Worm (Caenorhabditis elegans) whole organism, midembryonic: ENCODE data around the gene dsb-3.

Experiments used
- T22C8.4 ChIP-seq: fragments of 200-800 bp; sonication (Bioruptor generic); IDR thresholded peaks from 2 replicates; pipeline ENCODE4 v1.3.6; 2022; ENCODE audit warnings: missing genetic modification characterization, missing compliant biosample characterization
- cog-1 ChIP-seq: sonication (generic microtip); optimal IDR thresholded peaks from 2 replicates; lab custom pipeline; 2016; ENCODE audit warnings: missing genetic modification characterization, missing compliant biosample characterization
- flt-1 ChIP-seq: fragments of 200-800 bp; sonication (Bioruptor generic); IDR thresholded peaks from 2 replicates; pipeline ENCODE4 v1.3.6; 2022; ENCODE audit warnings: missing genetic modification characterization, missing compliant biosample characterization
- klf-2 ChIP-seq: fragments of 200-800 bp; sonication (Bioruptor generic); conservative IDR thresholded peaks from 2 replicates; pipeline ENCODE4 v1.3.6; 2022; ENCODE audit warnings: missing genetic modification reagents, missing genetic modification characterization, missing compliant biosample characterization
- med-1 ChIP-seq: sonication (generic microtip); optimal IDR thresholded peaks from 2 replicates; lab custom pipeline; 2017; ENCODE audit warnings: missing genetic modification characterization, mild to moderate bottlenecking, missing compliant biosample characterization, antibody characterized with exemption, missing genetic modification reagents; ENCODE audit not compliant: insufficient read depth
- ref-1 ChIP-seq: fragments of 200-800 bp; sonication (Bioruptor generic); conservative IDR thresholded peaks from 2 replicates; pipeline ENCODE4 v1.3.6; 2022; ENCODE audit warnings: missing genetic modification reagents, missing genetic modification characterization, missing compliant biosample characterization
- tab-1 ChIP-seq: fragments of 200-800 bp; sonication (Bioruptor generic); IDR thresholded peaks from 2 replicates; pipeline ENCODE4 v1.3.6; 2022; ENCODE audit warnings: missing genetic modification characterization, missing compliant biosample characterization
- ztf-23 ChIP-seq: fragments of 200-800 bp; sonication (Bioruptor generic); IDR thresholded peaks from 2 replicates; pipeline ENCODE4 v1.3.6; 2022; ENCODE audit warnings: missing genetic modification reagents, missing genetic modification characterization, missing compliant biosample characterization
- ztf-29 ChIP-seq: fragments of 200-800 bp; sonication (Bioruptor generic); IDR thresholded peaks from 2 replicates; pipeline ENCODE4 v1.3.6; 2022; ENCODE audit warnings: missing genetic modification reagents, missing genetic modification characterization, missing compliant biosample characterization

dsb-3 gene

DNA sequence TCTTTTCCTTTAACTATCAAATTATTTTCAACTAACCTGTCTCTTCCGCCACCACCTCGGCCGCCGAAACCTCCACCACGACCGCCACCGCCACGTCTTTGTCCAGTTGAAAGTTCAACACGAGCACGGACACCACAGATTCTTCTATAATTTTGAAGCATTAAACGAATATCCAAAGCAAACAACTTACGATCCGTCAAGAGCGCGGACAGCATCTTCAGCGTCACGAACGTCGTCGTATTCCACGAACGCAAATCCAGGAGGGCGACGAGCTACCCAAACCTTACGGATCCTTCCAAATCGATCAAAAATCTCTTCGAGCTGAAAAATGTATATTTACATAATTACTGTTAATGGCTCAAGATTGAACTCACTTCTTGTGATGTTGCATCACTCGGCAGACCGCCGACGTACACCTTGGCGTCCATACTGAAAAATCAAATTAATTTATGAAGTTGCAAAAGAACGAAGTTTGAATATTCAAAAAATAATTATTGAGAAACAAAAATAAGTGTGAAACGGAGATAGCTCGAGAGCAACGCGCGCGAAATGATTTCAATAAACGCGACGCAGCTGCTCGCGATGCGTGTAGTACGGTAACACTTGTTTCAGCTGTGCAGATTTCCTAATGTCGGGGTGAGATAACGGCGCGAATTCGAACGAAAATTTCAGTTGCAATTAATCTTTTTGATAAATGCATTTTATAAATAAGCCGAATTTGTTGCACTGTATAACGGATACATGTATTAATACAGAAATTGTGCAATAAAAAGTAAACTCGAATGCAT is 31.6 kb upstream of the dsb-3 start, which contains the start of gene rsp-6:
TSS of gene rsp-6 (minus strand) at position 429 of the 788 bp plus-strand sequence.
- TF ChIP-seq tab-1 (GFP tag; lab: Robert Waterston, UW): no peak
- TF ChIP-seq ztf-23 (GFP tag; lab: Robert Waterston, UW): no peak
- peak; percentile 73 for TF ChIP-seq cog-1
- no peak for TF ChIP-seq ref-1
- peak; percentile 67; the same call in 1 of the 2 replicates for TF ChIP-seq flt-1
- TF ChIP-seq T22C8.4 (GFP tag; lab: Robert Waterston, UW): no peak
- no peak for TF ChIP-seq klf-2 (GFP tag; lab: Robert Waterston, UW)

DNA sequence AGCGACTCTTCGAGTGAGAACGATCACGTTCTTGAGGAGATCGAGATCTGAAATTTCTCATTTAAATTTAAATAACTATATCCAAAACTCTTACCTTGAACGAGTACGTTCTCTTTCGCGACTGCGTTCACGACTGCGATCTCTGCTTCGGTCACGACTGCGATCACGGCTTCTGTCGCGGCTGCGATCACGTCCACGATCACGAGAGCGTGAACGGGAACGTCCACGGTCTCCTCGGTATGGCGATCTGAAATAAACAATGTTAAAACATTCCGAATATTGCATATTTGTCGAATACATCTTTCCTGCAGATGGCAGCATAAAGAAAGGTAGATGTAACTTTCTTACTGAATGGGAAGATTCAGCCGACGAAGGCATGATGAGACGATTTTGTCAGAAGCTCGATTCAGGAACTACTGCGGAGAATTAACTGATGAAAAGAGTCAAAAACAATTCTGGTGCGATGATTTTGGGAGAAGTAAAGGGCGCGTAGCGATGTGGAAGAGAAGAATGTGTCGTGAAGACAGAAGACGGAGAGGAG is 30.8 kb upstream of the dsb-3 start:
- TF ChIP-seq klf-2 (GFP tag; lab: Robert Waterston, UW) (no peak), ztf-29 (GFP tag; lab: Robert Waterston, UW) (no peak), cog-1 (no peak), tab-1 (GFP tag; lab: Robert Waterston, UW) (no peak), T22C8.4 (GFP tag; lab: Robert Waterston, UW) (no peak), ztf-23 (GFP tag; lab: Robert Waterston, UW) (no peak), flt-1 (no peak), ref-1 (no peak), med-1 (GFP tag; lab: Kevin White, UChicago) (no peak)

DNA sequence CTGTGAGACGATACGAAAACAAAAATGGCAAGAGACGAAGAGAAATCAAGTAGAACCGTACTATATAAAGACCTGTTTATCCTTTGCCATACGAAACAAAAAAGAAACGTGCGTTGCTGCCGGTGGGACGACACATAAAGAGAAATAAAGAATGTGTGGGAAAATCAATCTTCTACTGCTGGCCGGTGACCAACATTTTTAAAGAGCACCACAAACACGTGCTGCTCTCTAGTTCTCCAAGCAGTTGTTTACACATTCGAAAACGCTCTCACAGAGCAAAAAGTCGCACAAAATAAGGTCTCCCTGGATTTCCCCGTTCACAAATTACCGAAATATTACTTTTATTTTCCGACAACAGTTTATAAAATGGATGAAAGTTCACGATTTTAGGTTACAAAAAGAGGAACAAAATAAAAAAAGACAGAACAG is 30.1 kb upstream of the dsb-3 start, which contains the start of gene imp-3:
TSS of gene imp-3 (minus strand) at position 93 of the 429 bp plus-strand sequence.
- TF ChIP-seq tab-1 (GFP tag; lab: Robert Waterston, UW) (no peak), ref-1 (no peak)

DNA sequence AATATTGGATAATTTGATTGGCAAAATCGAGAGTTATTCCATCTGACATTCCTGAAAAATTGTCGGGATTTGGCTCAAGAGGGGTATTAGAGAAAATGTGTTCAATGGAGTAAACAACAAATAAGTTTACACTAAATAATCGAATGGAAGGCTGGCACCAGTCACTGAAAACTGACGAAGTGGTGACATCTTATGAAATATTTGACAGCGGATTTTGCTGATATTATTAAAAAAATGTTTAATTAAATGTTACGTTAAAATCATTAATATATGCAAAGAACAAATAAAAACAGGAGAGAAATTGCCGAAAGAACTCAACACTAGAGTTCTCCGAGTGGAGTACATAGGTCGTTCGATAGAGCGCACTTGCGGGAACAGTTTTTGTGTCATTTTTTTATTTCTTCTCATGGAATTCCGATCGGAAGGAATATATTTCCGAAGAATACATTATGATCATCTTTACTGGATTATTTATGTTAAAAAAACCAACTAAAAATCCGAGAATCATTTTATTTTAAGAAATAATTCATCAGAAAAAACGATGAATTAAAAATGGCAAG is 26.2 kb upstream of the dsb-3 start, which contains the start of gene tag-322:
TSS of gene tag-322 (minus strand) at position 51 of the 560 bp plus-strand sequence.
- TF ChIP-seq cog-1 (peak; percentile 32), ref-1 (no peak), med-1 (GFP tag; lab: Kevin White, UChicago) (no peak), T22C8.4 (GFP tag; lab: Robert Waterston, UW) (no peak), tab-1 (GFP tag; lab: Robert Waterston, UW) (no peak), ztf-23 (GFP tag; lab: Robert Waterston, UW) (no peak), flt-1 (no peak), klf-2 (GFP tag; lab: Robert Waterston, UW) (no peak)

DNA sequence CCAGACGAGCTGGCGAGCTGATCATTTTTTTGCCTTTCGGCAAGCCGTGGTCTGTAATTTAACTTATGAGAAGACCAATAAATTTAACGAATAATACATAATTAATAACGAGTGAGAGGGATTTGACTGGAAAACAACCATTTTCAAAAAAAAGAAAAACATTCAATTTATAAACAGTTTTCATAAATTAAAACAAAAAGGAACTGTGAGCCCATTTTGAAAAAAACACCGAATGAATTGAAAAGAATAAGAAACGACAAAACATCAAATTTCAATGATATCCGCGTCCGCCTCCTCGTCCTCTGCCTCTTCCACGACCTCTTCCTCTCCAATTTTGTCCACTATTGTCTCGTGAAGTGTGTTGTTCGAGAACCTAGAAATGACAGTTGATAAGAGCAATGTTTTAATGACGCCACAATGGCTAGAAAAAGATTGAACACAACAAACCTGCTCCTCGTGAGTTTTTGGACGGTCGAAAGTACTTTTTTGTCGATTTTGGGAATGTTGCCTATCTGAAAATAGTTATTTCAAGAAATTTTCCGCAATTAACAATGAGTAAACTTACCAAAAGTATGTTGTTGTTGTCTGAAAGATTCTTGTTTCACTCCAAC is 24.5 kb upstream of the dsb-3 start, which contains the start of gene tag-321:
TSS of gene tag-321 (minus strand) at position 51 of the 611 bp plus-strand sequence.
- TF ChIP-seq ref-1 (no peak), klf-2 (GFP tag; lab: Robert Waterston, UW) (no peak), tab-1 (GFP tag; lab: Robert Waterston, UW) (no peak), cog-1 (no peak), T22C8.4 (GFP tag; lab: Robert Waterston, UW) (no peak), flt-1 (no peak)

DNA sequence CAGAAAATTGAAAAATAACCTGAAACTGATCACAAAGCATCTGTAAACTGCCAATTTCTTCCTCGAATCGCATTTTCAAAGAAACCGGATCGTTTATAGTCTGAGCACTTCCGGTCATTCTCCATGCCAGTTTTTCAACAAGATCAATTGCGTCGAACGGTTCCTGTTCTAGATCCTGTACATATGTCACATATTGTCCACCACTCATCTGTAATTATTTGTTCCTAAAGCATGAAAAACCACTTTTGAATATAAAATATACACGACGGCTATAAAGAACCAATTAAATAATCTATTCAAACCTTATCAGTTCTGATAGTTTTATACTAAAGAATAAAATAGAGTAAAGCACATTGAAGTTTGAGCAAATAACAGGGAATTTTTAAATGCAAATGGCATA is 22.9 kb upstream of the dsb-3 start, which contains the start of gene sec-10:
TSS of gene sec-10 (minus strand) at position 208 of the 400 bp plus-strand sequence.
- TF ChIP-seq ref-1: no peak
- TF ChIP-seq ztf-29 (GFP tag; lab: Robert Waterston, UW): no peak
- TF ChIP-seq med-1 (GFP tag; lab: Kevin White, UChicago): no peak
- no peak for TF ChIP-seq cog-1
- no peak for TF ChIP-seq T22C8.4 (GFP tag; lab: Robert Waterston, UW)
- TF ChIP-seq tab-1 (GFP tag; lab: Robert Waterston, UW): no peak
- no peak for TF ChIP-seq flt-1

DNA sequence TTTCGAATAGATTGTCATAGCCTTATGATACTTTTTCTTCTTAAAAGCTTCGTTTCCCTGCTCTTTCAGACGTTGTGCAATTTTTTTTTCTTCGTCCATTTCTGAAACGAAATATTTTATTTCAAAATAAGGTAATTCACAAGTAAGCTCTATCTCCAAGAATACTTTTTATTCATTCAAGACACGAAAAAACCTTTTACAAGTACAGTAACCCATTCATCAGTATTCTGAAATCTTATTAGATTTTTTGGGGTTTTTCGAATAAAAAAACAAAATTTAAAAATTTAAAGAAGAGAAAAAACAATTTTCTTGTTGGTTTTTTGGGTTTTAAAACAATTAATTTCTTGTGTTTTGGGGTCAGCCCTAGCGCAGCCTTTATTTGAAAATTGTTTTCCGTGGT is 19.4 kb upstream of the dsb-3 start, which contains the start of gene rpap-3:
TSS of gene rpap-3 (minus strand) at position 101 of the 400 bp plus-strand sequence.
- TF ChIP-seq flt-1 (no peak), ztf-29 (GFP tag; lab: Robert Waterston, UW) (no peak), cog-1 (no peak)

DNA sequence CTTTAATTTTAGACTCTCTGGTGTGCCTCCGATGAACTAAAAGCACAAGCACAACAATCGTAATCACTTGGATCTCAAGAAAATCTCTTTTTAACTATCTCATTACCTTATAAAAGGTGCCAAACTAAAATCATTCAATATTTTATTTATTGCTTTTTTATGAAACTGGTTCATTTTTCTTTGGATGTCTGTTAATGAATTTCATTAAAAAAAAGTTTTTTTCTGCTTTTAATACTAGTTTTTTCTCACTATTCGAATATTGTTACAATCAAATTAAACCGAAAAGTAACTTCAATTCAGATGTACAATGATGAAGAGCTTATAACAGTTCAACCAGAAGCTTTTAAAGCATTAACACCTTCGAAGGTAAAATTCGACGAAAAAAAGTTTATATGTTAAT is 16.3 kb upstream of the dsb-3 start, which contains the start of gene swd-2.1:
TSS of gene swd-2.1 (plus strand) at position 301 of the 400 bp plus-strand sequence.
- TF ChIP-seq T22C8.4 (GFP tag; lab: Robert Waterston, UW) (no peak), ztf-29 (GFP tag; lab: Robert Waterston, UW) (no peak), cog-1 (no peak), klf-2 (GFP tag; lab: Robert Waterston, UW) (no peak), med-1 (GFP tag; lab: Kevin White, UChicago) (no peak), ref-1 (no peak), flt-1 (no peak), ztf-23 (GFP tag; lab: Robert Waterston, UW) (no peak), tab-1 (GFP tag; lab: Robert Waterston, UW) (no peak)

DNA sequence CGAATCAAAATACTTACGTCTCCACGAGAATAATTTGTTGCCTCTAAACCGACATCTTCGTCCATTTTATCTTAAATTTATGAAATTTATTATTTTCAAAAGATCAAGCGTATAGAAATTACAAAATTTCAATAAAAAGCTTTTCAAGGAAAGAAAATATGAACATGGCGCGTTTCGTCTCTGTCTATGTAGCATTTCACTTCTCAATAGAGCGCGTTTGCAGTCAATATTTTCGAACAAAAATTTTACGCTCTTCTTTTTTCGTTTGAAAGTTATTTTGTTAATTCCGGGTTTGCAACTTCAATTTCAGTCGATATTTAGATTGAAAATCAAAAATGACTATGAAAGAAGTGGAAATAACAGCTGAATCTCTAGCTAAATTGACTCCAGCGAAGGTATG is 14.8 kb upstream of the dsb-3 start, which contains the start of the genes hcf-1 and swd-2.2:
TSS of gene hcf-1 (minus strand) at position 70 of the 400 bp plus-strand sequence.
TSS of gene swd-2.2 (plus strand) at position 206 of the 400 bp plus-strand sequence.
- TF ChIP-seq med-1 (GFP tag; lab: Kevin White, UChicago) (no peak), flt-1 (no peak), tab-1 (GFP tag; lab: Robert Waterston, UW) (no peak), klf-2 (GFP tag; lab: Robert Waterston, UW) (no peak), ztf-23 (GFP tag; lab: Robert Waterston, UW) (no peak), cog-1 (no peak), ref-1 (no peak), ztf-29 (GFP tag; lab: Robert Waterston, UW) (no peak), T22C8.4 (GFP tag; lab: Robert Waterston, UW) (no peak)
